Worm (Caenorhabditis elegans) whole organism, L3 larva: Measurements from ENCODE around the gene C14B4.2.

ENCODE experiments used
- ZK546.5 ChIP-seq: sonication (generic microtip); optimal IDR thresholded peaks from 2 replicates; lab custom pipeline; 2017; ENCODE audit warnings: missing biosample characterization, missing genetic modification characterization
- ama-1 ChIP-seq: fragments of 150-350 bp; optimal IDR thresholded peaks from 2 replicates; lab custom pipeline; 2018
- ceh-82 ChIP-seq: fragments of 150-350 bp; optimal IDR thresholded peaks from 2 replicates; lab custom pipeline; 2014; ENCODE audit warnings: missing biosample characterization, missing genetic modification characterization
- elt-2 ChIP-seq: sonication (generic microtip); optimal IDR thresholded peaks from 2 replicates; lab custom pipeline; 2016; ENCODE audit warnings: missing genetic modification reagents, mild to moderate bottlenecking, missing genetic modification characterization, missing compliant biosample characterization
- lin-15B ChIP-seq: fragments of 150-350 bp; optimal IDR thresholded peaks from 2 replicates; lab custom pipeline; 2014; ENCODE audit warnings: missing biosample characterization, missing genetic modification characterization
- nhr-11 ChIP-seq: fragments of 150-350 bp; optimal IDR thresholded peaks from 2 replicates; lab custom pipeline; 2014; ENCODE audit warnings: missing biosample characterization, missing genetic modification characterization
- nhr-76 ChIP-seq: fragments of 150-350 bp; sonication (generic microtip); optimal IDR thresholded peaks from 5 replicates; lab custom pipeline; 2014; ENCODE audit warnings: missing biosample characterization, missing genetic modification characterization
- ztf-4 ChIP-seq: fragments of 150-350 bp; optimal IDR thresholded peaks from 2 replicates; lab custom pipeline; 2014; ENCODE audit warnings: missing biosample characterization, missing genetic modification characterization

- TF ChIP-seq ceh-82 (tag; lab: Kevin White, UChicago) (no peak), nhr-11 (tag; lab: Kevin White, UChicago) (no peak), ZK546.5 (tag; lab: Kevin White, UChicago) (no peak), lin-15B (tag; lab: Kevin White, UChicago) (no peak), ama-1 (lab: Kevin White, UChicago) (no peak), nhr-76 (tag; lab: Kevin White, UChicago) (no peak), elt-2 (no peak), ztf-4 (tag; lab: Kevin White, UChicago) (no peak)
Observed at ce11 chrV:19311391-19311790, 51.1 kb downstream of the C14B4.2 start, which contains the start of gene C43D7.8.
